Fruit fly (Drosophila melanogaster): ENCODE data around the gene CG12991.

The CG12991 gene

DNA sequence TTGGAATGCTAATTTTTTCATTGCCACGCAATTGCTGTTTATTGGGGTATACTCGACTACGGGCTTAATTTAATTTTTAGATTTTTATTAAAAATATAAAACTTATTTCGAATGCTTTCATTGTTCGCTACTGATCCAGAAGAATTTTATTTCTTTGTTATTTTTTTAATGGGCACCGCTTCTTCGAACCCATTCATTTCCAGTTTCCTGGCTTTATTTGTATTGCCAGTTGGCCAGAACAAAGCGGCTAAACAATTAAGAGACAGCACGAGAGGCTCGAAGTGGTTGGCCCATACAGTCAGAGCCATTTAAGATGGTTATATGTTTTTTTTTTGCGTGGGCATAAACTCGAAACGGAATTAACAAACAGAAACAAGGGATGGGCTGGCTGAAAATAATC, 16.2 kb downstream of the CG12991 start (continued):
- TF ChIP-seq CG18764 (GFP tag; optimal IDR thresholded peaks at IDR 0.05) = peak; percentile 62
- no peak for TF ChIP-seq Bgb (GFP tag; IDR thresholded peaks at IDR 0.05; ENCODE audit: partially characterized antibody)
- peak; percentile 83 for TF ChIP-seq CG34422 (GFP tag; IDR thresholded peaks at IDR 0.05)
- TF ChIP-seq Chrac-16 (GFP tag; optimal IDR thresholded peaks at IDR 0.05) = peak; percentile 60
- TF ChIP-seq CG12769 (tag; optimal IDR thresholded peaks at IDR 0.05) = peak; percentile 32
- 0 out of 3 replicates have a peak, but pooled peaks have one; percentile 45 for TF ChIP-seq jigr1 (GFP tag; IDR thresholded peaks at IDR 0.05)
- peak; percentile 70 for TF ChIP-seq ind (GFP tag; optimal IDR thresholded peaks at IDR 0.05)
- no peak for TF ChIP-seq Atf3 (GFP tag; optimal IDR thresholded peaks at IDR 0.05)
- peak; percentile 48 for TF ChIP-seq pum (GFP tag; optimal IDR thresholded peaks at IDR 0.05)
- TF ChIP-seq jumu (GFP tag; optimal IDR thresholded peaks at IDR 0.05) = peak; percentile 35
- no peak for TF ChIP-seq bowl (GFP tag; IDR thresholded peaks at IDR 0.05)
- peak; percentile 90 for TF ChIP-seq CG2120 (GFP tag; optimal IDR thresholded peaks at IDR 0.05)
- no peak for TF ChIP-seq CG4328 (GFP tag; optimal IDR thresholded peaks at IDR 0.05)
- peak; percentile 42 for TF ChIP-seq CG18011 (GFP tag; optimal IDR thresholded peaks at IDR 0.05)
- peak; percentile 93 for TF ChIP-seq Rfx (GFP tag; IDR thresholded peaks at IDR 0.05)
- TF ChIP-seq CG34224 (GFP tag; IDR thresholded peaks at IDR 0.05; ENCODE audit: partially characterized antibody) = no peak
- TF ChIP-seq eyg (GFP tag; optimal IDR thresholded peaks at IDR 0.05) = no peak
- no peak for TF ChIP-seq kni (GFP tag; optimal IDR thresholded peaks at IDR 0.05)
- TF ChIP-seq MTF-1 (GFP tag; optimal IDR thresholded peaks at IDR 0.05; ENCODE audit: borderline replicate concordance) = no peak
- peak; percentile 73 for TF ChIP-seq Hsf (GFP tag; optimal IDR thresholded peaks at IDR 0.05)
- peak; percentile 49 for TF ChIP-seq CG7928 (GFP tag; optimal IDR thresholded peaks at IDR 0.05)
- TF ChIP-seq ro (GFP tag; IDR thresholded peaks at IDR 0.05) = peak; percentile 44; the same call in 1 of the 2 replicates
- TF ChIP-seq lab (GFP tag; optimal IDR thresholded peaks at IDR 0.05) = peak; percentile 90
- peak; percentile 75 for TF ChIP-seq Dek (tag; optimal IDR thresholded peaks at IDR 0.05)
- TF ChIP-seq Ets65A (GFP tag) = peak; percentile 74
- peak; percentile 27 for TF ChIP-seq CG34376 (GFP tag; optimal IDR thresholded peaks at IDR 0.05)
- no peak for TF ChIP-seq CG17568 (GFP tag; optimal IDR thresholded peaks at IDR 0.05)
- peak; percentile 21 for TF ChIP-seq repo (GFP tag; optimal IDR thresholded peaks at IDR 0.05)
- TF ChIP-seq CG31388 (GFP tag; optimal IDR thresholded peaks at IDR 0.05) = no peak
- TF ChIP-seq CG32767 (GFP tag; IDR thresholded peaks at IDR 0.05) = peak; percentile 53; the same call in 1 of the 2 replicates
- peak; percentile 50 for TF ChIP-seq Deaf1 (tag; optimal IDR thresholded peaks at IDR 0.05)
- peak; percentile 73; the same call in 3 of the 4 replicates for TF ChIP-seq Gug (GFP tag; IDR thresholded peaks at IDR 0.05)
- TF ChIP-seq Oaz (GFP tag; IDR thresholded peaks at IDR 0.05) = 0 out of 2 replicates have a peak, but pooled peaks have one; percentile 24
- peak; percentile 74 for TF ChIP-seq NfI (GFP tag; optimal IDR thresholded peaks at IDR 0.05)
- TF ChIP-seq pfk (GFP tag; optimal IDR thresholded peaks at IDR 0.05) = no peak
- TF ChIP-seq Xrp1 (GFP tag; IDR thresholded peaks at IDR 0.05) = peak; percentile 86
- no peak for TF ChIP-seq CG4360 (GFP tag; IDR thresholded peaks at IDR 0.05)
- peak; percentile 92 for TF ChIP-seq Dbx (GFP tag; IDR thresholded peaks at IDR 0.05)
- peak; percentile 32; the same call in 1 of the 2 replicates for TF ChIP-seq CG8765 (GFP tag; IDR thresholded peaks at IDR 0.05)
- peak; percentile 75 for TF ChIP-seq BtbVII (GFP tag; optimal IDR thresholded peaks at IDR 0.05)
- TF ChIP-seq CG2116 (GFP tag; optimal IDR thresholded peaks at IDR 0.05) = peak; percentile 32
- TF ChIP-seq stwl (tag; optimal IDR thresholded peaks at IDR 0.05) = no peak
- peak; percentile 58 for TF ChIP-seq croc (GFP tag; conservative IDR thresholded peaks at IDR 0.05)
- no peak for TF ChIP-seq Hr78 (GFP tag; optimal IDR thresholded peaks at IDR 0.05)
- TF ChIP-seq CG15601 (tag; optimal IDR thresholded peaks at IDR 0.05) = peak; percentile 39
- TF ChIP-seq Hr39 (optimal IDR thresholded peaks at IDR 0.05) = no peak
- TF ChIP-seq CG13424 (tag; optimal IDR thresholded peaks at IDR 0.05) = peak; percentile 75
- peak; percentile 77 for TF ChIP-seq bcd (GFP tag; optimal IDR thresholded peaks at IDR 0.05)
- peak; percentile 80 for TF ChIP-seq CG14441 (GFP tag; IDR thresholded peaks at IDR 0.05)
- no peak for TF ChIP-seq lola (GFP tag; optimal IDR thresholded peaks at IDR 0.05)
- peak; percentile 82 for TF ChIP-seq CG2889 (GFP tag; IDR thresholded peaks at IDR 0.05)

Measured in whole organism, embryonic.